Fruit fly (Drosophila melanogaster) whole organism: ENCODE data around the gene Dph4.

Source experiments
- CG8478 ChIP-seq: fragments of >200 bp; optimal IDR thresholded peaks from 2 replicates; lab custom pipeline; 2018; ENCODE audit warnings: inconsistent platforms
- usp ChIP-seq: fragments of >200 bp; optimal IDR thresholded peaks from 2 replicates; lab custom pipeline; 2017; ENCODE audit warnings: missing biosample characterization, missing genetic modification characterization, mixed read lengths

DNA sequence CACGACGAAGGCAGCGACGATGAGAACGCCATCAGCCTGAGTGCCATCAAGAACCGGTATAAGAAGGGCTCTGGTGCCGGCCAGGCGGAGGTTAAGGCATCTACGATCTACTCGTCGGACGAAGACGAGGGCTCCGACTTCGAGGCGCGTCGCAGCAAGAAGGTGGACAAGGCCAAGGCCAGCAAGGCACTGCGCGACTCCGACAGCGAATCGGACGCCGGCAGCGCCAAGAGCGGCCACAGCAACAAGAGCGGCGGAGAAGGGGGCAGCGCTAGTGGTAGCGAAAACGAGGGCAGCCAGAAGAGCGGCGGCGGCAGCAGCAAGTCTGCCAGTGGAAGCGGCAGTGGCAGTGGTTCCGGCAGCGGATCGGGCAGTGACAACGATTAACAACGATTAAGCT, 8.4 kb downstream of the Dph4 start:
- no peak for TF ChIP-seq usp (GFP tag; lab: Kevin White, UChicago)
- no peak for TF ChIP-seq CG8478 (lab: Kevin White, UChicago)
